Fruit fly (Drosophila melanogaster): Measurements from ENCODE around the gene ru.

ru gene

DNA sequence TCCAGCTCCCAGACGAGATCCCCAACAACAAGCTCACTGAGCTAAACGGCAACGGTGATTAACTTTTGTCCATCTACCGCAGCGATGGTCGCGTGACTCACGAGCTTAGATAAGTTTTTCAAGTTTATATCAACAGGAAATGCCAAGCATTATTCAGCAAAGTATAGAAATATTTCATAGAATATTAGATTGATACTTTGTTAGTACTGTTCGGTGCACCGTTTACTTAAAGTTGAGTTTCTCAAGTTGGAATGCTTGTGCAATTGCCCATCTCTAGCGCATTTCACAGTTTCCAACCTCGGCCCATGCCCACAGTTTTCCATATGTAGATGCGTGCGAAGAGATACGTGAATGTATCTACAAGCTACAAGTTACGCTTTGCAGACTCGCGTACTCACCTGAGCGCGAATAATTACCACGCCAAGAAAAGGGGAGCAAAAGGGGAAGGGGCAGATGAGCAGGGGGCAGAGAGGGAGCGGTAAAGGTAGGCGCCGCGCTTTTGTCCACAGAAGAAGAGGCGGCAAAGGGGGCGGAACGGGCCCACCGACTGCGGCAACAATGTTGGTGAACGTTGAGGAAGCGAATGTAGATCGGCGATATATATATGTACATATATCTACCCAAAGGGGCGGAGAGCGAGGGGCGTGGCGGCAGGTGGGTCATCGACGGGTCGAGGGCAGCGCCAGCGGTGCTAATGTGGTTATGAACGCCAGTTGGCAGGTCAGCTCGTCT, 5.8 kb downstream of the ru start (continued):
- TF ChIP-seq CG3407 (GFP tag; optimal IDR thresholded peaks at IDR 0.05) (peak; percentile 46), maf-S (GFP tag; optimal IDR thresholded peaks at IDR 0.05) (no peak), zen2 (GFP tag; IDR thresholded peaks at IDR 0.05; ENCODE audit: partially characterized antibody) (peak; percentile 35; the same call in 1 of the 3 replicates), CG5953 (GFP tag; IDR thresholded peaks at IDR 0.05) (peak; percentile 28; the same call in 1 of the 2 replicates), Oaz (GFP tag; IDR thresholded peaks at IDR 0.05) (no peak), NFAT (GFP tag; IDR thresholded peaks at IDR 0.05) (no peak), CG4282 (GFP tag; optimal IDR thresholded peaks at IDR 0.05) (no peak), CG4424 (GFP tag; optimal IDR thresholded peaks at IDR 0.05) (peak; percentile 31), CG10209 (GFP tag; optimal IDR thresholded peaks at IDR 0.05) (peak; percentile 47), grau (tag; optimal IDR thresholded peaks at IDR 0.05) (peak; percentile 59), CG1024 (GFP tag; IDR thresholded peaks at IDR 0.05) (no peak), CG10366 (GFP tag; IDR thresholded peaks at IDR 0.05) (peak; percentile 71), ERR (GFP tag; optimal IDR thresholded peaks at IDR 0.05) (no peak), H2.0 (GFP tag; IDR thresholded peaks at IDR 0.05) (peak; percentile 28; the same call in 1 of the 2 replicates), Chrac-16 (GFP tag; optimal IDR thresholded peaks at IDR 0.05) (no peak), dan (GFP tag; IDR thresholded peaks at IDR 0.05) (no peak), CG31365 (tag; optimal IDR thresholded peaks at IDR 0.05) (no peak), CG11723 (GFP tag; optimal IDR thresholded peaks at IDR 0.05) (no peak), CG14667 (GFP tag; IDR thresholded peaks at IDR 0.05) (peak; percentile 37; the same call in 1 of the 2 replicates), MESR4 (GFP tag; optimal IDR thresholded peaks at IDR 0.05) (no peak), zfh2 (GFP tag; optimal IDR thresholded peaks at IDR 0.05) (no peak), CG13624 (GFP tag; optimal IDR thresholded peaks at IDR 0.05) (no peak), CG2202 (tag; optimal IDR thresholded peaks at IDR 0.05) (no peak), CG10462 (GFP tag; optimal IDR thresholded peaks at IDR 0.05) (peak; percentile 23), CG32532 (GFP tag; IDR thresholded peaks at IDR 0.05) (peak; percentile 20; the same call in 1 of the 2 replicates), CG2889 (GFP tag; IDR thresholded peaks at IDR 0.05) (no peak), CG14050 (GFP tag; IDR thresholded peaks at IDR 0.05) (peak; percentile 65), Hey (tag; optimal IDR thresholded peaks at IDR 0.05) (no peak), HLH4C (GFP tag; IDR thresholded peaks at IDR 0.05; ENCODE audit: partially characterized antibody) (0 out of 3 replicates have a peak, but pooled peaks have one; percentile 52), CG2116 (GFP tag; optimal IDR thresholded peaks at IDR 0.05) (no peak), CG6175 (GFP tag; IDR thresholded peaks at IDR 0.05) (no peak), usp (GFP tag; optimal IDR thresholded peaks at IDR 0.05) (no peak), Lhr (GFP tag; optimal IDR thresholded peaks at IDR 0.05) (no peak), Sry-β (GFP tag; optimal IDR thresholded peaks at IDR 0.05) (peak; percentile 2), Hsf (GFP tag; optimal IDR thresholded peaks at IDR 0.05) (peak; percentile 14), gem (tag; optimal IDR thresholded peaks at IDR 0.05) (peak; percentile 65), CG4854 (GFP tag; optimal IDR thresholded peaks at IDR 0.05) (no peak), CG12942 (GFP tag; optimal IDR thresholded peaks at IDR 0.05) (no peak), CG9609 (GFP tag; optimal IDR thresholded peaks at IDR 0.05) (peak; percentile 3), CG6813 (GFP tag; optimal IDR thresholded peaks at IDR 0.05) (no peak), Rx (GFP tag; IDR thresholded peaks at IDR 0.05) (no peak), ewg (GFP tag; optimal IDR thresholded peaks at IDR 0.05) (peak; percentile 42), ro (GFP tag; IDR thresholded peaks at IDR 0.05) (no peak), CG10147 (GFP tag; optimal IDR thresholded peaks at IDR 0.05) (no peak), CG13424 (tag; optimal IDR thresholded peaks at IDR 0.05) (peak; percentile 51), Awh (GFP tag; IDR thresholded peaks at IDR 0.05) (no peak), caup (GFP tag; optimal IDR thresholded peaks at IDR 0.05; ENCODE audit: severe bottlenecking) (no peak), sug (tag; optimal IDR thresholded peaks at IDR 0.05) (no peak), tna (GFP tag; IDR thresholded peaks at IDR 0.05; ENCODE audit: partially characterized antibody) (peak; percentile 43; the same call in 1 of the 2 replicates)

All from whole organism, embryonic.